Fruit fly (Drosophila melanogaster) Kc167 (cell line): ENCODE results near the gene CG6937.

ENCODE experiments used
- Myc ChIP-seq: fragments of >200 bp; optimal IDR thresholded peaks from 2 replicates; lab custom pipeline; 2017; ENCODE audit warnings: missing external identifiers
- Sin3A ChIP-seq: fragments of >200 bp; optimal IDR thresholded peaks from 2 replicates; lab custom pipeline; 2018; ENCODE audit warnings: missing external identifiers
- h ChIP-seq: fragments of >200 bp; optimal IDR thresholded peaks from 3 replicates; lab custom pipeline; 2018; ENCODE audit warnings: missing external identifiers
- insv ChIP-seq: fragments of >200 bp; optimal IDR thresholded peaks from 3 replicates; lab custom pipeline; 2018; ENCODE audit warnings: missing external identifiers
- psq ChIP-seq: fragments of >200 bp; optimal IDR thresholded peaks from 2 replicates; lab custom pipeline; 2017; ENCODE audit warnings: missing external identifiers
- ttk ChIP-seq: sonication (Bioruptor generic); optimal IDR thresholded peaks from 2 replicates; lab custom pipeline; 2017; ENCODE audit warnings: missing external identifiers

CG6937 gene

dm6 chr3R:22602783-22603182 is 18.2 kb downstream of the CG6937 start:
- TF ChIP-seq Myc (lab: Kevin White, UChicago) (no peak), ttk (lab: Kevin White, UChicago) (no peak), insv (lab: Kevin White, UChicago) (no peak), h (lab: Kevin White, UChicago) (no peak), psq (lab: Kevin White, UChicago) (no peak), Sin3A (lab: Kevin White, UChicago) (no peak)

dm6 chr3R:22609185-22609584 is 24.6 kb downstream of the CG6937 start, which contains the start of gene CG13843:
Gene CG13843 (plus strand): TSS chr3R:22609485.
- no peak for TF ChIP-seq Sin3A (lab: Kevin White, UChicago)
- no peak for TF ChIP-seq insv (lab: Kevin White, UChicago)

DNA sequence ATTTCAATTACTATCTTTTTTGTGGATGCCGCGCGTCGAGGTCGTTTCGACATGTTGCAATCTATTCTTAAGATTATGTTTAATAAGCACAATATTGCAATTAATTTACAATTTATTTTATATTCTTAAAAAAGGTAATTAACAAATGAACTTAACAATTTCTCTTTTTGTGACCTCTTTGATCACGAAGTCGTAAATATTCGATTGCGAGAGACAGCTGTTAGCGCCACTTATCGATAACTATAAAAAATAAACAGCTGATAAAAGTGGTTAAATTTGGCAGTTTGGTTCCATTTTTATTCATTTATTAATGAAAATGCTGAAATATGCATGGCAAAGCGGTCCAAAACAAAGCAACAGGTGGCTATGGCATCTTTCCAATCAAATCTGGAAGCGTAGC is 28.9 kb downstream of the CG6937 start, which contains the start of the genes CG31156 and mRRF2:
CG31156 (minus strand) TSS at position 209 of the 400 bp plus-strand sequence.
mRRF2 (plus strand) TSS at position 239 of the 400 bp plus-strand sequence.
- no peak for TF ChIP-seq Myc (lab: Kevin White, UChicago)
- TF ChIP-seq Sin3A (lab: Kevin White, UChicago), result no peak
- TF ChIP-seq h (lab: Kevin White, UChicago), result no peak
- TF ChIP-seq insv (lab: Kevin White, UChicago), result no peak
- no peak for TF ChIP-seq ttk (lab: Kevin White, UChicago)
- no peak for TF ChIP-seq psq (lab: Kevin White, UChicago)

dm6 chr3R:22616211-22616610 is 31.6 kb downstream of the CG6937 start, which contains the start of gene CG31161:
Gene CG31161 (plus strand): TSS chr3R:22616511.
- no peak for TF ChIP-seq insv (lab: Kevin White, UChicago)
- TF ChIP-seq Sin3A (lab: Kevin White, UChicago), result no peak
- no peak for TF ChIP-seq h (lab: Kevin White, UChicago)

DNA sequence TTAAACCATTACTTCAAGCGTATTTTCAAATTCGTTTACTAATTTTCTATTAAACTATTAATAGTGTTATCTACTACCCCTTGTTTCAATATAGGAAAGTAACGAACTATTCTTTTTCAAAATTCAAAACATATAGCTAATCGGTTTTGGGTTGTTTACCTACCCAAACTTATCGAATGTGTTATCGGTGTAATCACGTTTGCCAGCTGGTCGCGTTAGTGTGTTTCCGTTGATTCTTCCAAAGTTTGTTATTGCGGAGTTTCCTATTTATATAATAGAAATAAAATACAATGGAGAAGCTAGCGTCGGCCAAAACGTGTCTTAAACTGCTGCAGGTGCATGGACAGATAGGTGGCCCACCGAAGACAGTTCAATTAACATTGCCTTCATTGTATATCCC is 33.7 kb downstream of the CG6937 start, which contains the start of gene mRpL45:
mRpL45 (plus strand) TSS at position 213 of the 400 bp plus-strand sequence.
- TF ChIP-seq h (lab: Kevin White, UChicago) (no peak), Myc (lab: Kevin White, UChicago) (no peak), Sin3A (lab: Kevin White, UChicago) (no peak), psq (lab: Kevin White, UChicago) (no peak), ttk (lab: Kevin White, UChicago) (no peak)

DNA sequence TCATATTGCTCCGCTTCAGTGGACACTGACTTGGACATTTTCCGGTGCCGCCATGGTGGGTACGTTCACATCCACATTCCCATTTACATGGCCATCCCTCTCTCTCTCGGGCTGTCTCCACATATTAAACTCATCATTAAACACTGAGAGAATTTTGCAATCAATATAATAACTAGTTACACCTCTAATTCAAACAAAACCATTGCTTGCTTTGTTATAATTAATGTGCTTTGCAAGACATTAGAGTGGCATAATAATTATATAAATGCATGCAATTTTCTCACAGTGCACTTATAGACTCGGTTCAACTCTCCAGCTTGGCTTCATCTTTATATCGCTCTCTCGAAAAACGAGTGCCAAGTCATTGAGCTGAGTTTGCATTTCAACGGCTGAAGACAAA is 40.2 kb downstream of the CG6937 start:
- TF ChIP-seq psq (lab: Kevin White, UChicago) (no peak), insv (lab: Kevin White, UChicago) (no peak), ttk (lab: Kevin White, UChicago) (no peak), h (lab: Kevin White, UChicago) (no peak), Sin3A (lab: Kevin White, UChicago) (no peak), Myc (lab: Kevin White, UChicago) (no peak)

DNA sequence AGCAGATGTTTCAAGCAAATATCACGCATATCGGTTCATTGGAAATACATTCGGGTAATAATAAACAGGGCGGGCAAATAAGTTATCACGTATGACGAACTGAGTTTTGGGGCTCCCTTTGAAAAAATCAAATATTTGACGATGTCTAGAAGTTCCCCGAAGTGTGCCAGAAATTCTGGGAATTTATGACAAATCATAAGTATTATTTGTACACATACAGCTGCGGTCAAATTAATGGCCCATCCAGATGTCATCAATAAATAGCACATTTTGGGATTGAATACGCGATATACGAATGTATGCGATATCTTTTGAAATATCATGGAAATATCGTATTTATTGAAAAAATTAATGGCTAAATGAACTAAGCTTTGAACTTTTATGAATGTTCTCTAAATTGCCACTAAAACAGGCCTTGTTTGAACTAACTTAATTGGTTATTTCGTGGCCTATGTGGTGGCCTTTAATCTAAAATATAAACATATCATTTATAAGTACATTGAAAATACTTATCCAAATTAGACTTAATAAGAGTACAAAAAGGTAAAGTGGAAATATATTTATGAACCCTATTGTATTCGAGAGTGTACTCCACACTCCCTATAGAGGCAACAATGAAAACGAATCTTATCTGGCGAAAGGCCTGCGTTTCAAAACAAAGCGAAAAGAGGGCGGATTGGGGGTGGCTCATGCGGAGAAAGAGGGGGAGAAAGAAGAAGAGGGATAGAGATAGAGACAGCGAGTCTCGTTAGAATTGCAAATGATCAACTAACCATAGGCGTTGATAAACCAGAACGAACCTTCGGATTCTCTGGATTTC is 41.2 kb downstream of the CG6937 start:
- no peak for TF ChIP-seq ttk (lab: Kevin White, UChicago)
- no peak for TF ChIP-seq Sin3A (lab: Kevin White, UChicago)
- no peak for TF ChIP-seq insv (lab: Kevin White, UChicago)
- TF ChIP-seq Myc (lab: Kevin White, UChicago), result no peak
- no peak for TF ChIP-seq psq (lab: Kevin White, UChicago)
- TF ChIP-seq h (lab: Kevin White, UChicago), result no peak

DNA sequence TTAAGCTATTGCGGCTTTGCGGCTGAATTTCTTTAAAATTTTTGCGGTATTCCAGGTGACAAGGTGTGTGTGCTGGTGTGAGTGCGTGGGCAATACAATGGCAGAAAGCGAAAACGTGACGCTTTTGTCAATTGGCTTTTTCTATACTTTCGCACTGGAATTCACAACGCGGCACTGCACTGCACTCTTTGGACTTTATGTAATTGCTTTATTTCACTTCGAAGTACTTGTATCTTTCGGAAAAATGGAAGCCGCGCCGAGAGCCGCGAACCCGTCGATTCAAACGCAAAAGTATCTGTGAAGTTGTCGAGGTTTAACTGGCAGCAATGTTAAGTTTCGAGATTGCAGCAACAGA is 41.7 kb downstream of the CG6937 start:
- no peak for TF ChIP-seq ttk (lab: Kevin White, UChicago)
- TF ChIP-seq h (lab: Kevin White, UChicago), result no peak
- TF ChIP-seq psq (lab: Kevin White, UChicago), result no peak
- TF ChIP-seq Myc (lab: Kevin White, UChicago), result no peak
- TF ChIP-seq Sin3A (lab: Kevin White, UChicago), result no peak

DNA sequence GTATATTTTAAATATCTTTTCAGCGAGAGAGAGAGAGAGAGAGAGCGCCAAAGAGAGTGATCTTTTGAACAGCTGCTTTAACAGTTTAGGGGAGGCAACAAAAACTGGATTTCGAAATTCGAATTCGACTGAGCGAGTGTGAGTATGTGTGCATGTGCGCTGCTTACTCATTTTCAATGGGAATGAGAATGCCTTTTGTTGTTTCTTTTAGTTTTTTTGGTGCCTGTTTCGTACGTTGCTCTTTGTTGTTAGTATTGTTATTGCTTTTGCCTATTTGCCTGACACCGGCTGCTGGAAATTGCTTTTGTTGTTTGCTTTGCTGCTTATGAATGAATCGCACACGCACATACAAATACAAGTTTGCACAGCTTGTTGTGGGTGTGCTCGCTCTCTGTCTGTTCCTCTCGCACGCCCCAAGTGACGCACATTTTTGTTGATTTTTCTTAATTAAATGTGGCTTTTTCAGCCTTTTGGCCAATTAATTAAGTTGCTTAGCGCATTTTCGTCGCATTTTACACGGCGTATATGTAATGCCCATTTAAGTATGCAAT is 42.3 kb downstream of the CG6937 start:
- no peak for TF ChIP-seq Myc (lab: Kevin White, UChicago)
- no peak for TF ChIP-seq insv (lab: Kevin White, UChicago)
- TF ChIP-seq Sin3A (lab: Kevin White, UChicago), result no peak
- no peak for TF ChIP-seq psq (lab: Kevin White, UChicago)
- no peak for TF ChIP-seq h (lab: Kevin White, UChicago)
- TF ChIP-seq ttk (lab: Kevin White, UChicago), result no peak

DNA sequence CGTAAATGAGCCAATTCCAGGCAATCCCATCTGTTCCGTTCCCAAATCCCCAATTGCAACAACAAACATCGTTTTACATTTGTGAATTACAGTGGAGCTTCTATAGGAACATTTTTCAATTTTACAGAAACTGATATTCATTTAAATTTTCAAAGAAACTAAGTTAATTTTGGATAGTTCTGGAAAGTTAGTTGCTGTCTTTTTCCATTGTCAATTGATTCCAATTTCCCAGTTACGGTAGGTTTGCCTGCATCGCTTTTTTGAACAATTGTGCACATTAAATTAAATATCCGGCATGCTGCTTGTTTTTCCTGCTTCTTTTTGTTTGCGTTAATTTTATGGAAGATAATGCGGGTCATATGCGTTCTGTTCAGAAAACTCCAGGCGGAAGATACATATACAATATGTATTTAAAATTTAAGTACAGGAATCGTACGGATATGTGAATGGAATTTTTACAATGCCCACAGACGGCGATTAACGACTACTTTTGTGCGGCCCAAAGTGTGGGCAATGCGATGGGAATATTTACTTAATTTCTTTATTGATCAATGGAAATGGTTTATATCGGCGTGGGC is 43.5 kb downstream of the CG6937 start:
- no peak for TF ChIP-seq Myc (lab: Kevin White, UChicago)
- no peak for TF ChIP-seq Sin3A (lab: Kevin White, UChicago)
- TF ChIP-seq ttk (lab: Kevin White, UChicago), result no peak
- TF ChIP-seq insv (lab: Kevin White, UChicago), result no peak
- no peak for TF ChIP-seq psq (lab: Kevin White, UChicago)
- no peak for TF ChIP-seq h (lab: Kevin White, UChicago)

dm6 chr3R:22629174-22629573 is 44.6 kb downstream of the CG6937 start:
- TF ChIP-seq h (lab: Kevin White, UChicago), result no peak
- no peak for TF ChIP-seq Sin3A (lab: Kevin White, UChicago)
- no peak for TF ChIP-seq insv (lab: Kevin White, UChicago)
- no peak for TF ChIP-seq Myc (lab: Kevin White, UChicago)
- no peak for TF ChIP-seq psq (lab: Kevin White, UChicago)
- no peak for TF ChIP-seq ttk (lab: Kevin White, UChicago)
